Worm (Caenorhabditis elegans) whole organism, L3 larva: Measurements from ENCODE around the gene srap-1.

Source experiments
- ZK546.5 ChIP-seq: sonication (generic microtip); optimal IDR thresholded peaks from 2 replicates; lab custom pipeline; 2017; ENCODE audit warnings: missing biosample characterization, missing genetic modification characterization
- aly-2 ChIP-seq: fragments of 150-350 bp; optimal IDR thresholded peaks from 2 replicates; lab custom pipeline; 2014; ENCODE audit warnings: missing biosample characterization, missing genetic modification characterization
- ama-1 ChIP-seq: fragments of 150-350 bp; optimal IDR thresholded peaks from 2 replicates; lab custom pipeline; 2018
- ceh-16 ChIP-seq: sonication (generic microtip); optimal IDR thresholded peaks from 2 replicates; lab custom pipeline; 2017; ENCODE audit warnings: missing biosample characterization, missing genetic modification characterization
- ceh-28 ChIP-seq: fragments of 150-350 bp; optimal IDR thresholded peaks from 2 replicates; lab custom pipeline; 2014; ENCODE audit warnings: missing biosample characterization, missing genetic modification reagents, missing genetic modification characterization
- ceh-82 ChIP-seq: fragments of 150-350 bp; optimal IDR thresholded peaks from 2 replicates; lab custom pipeline; 2014; ENCODE audit warnings: missing biosample characterization, missing genetic modification characterization
- ceh-9 ChIP-seq: sonication (generic microtip); optimal IDR thresholded peaks from 2 replicates; lab custom pipeline; 2018; ENCODE audit warnings: missing biosample characterization, missing genetic modification characterization
- egl-5 ChIP-seq: fragments of 150-350 bp; optimal IDR thresholded peaks from 2 replicates; lab custom pipeline; 2017; ENCODE audit warnings: missing biosample characterization, missing genetic modification reagents, missing genetic modification characterization, inconsistent platforms
- elt-1 ChIP-seq: fragments of 150-350 bp; optimal IDR thresholded peaks from 2 replicates; lab custom pipeline; 2014; ENCODE audit warnings: missing biosample characterization, missing genetic modification characterization
- elt-2 ChIP-seq: sonication (generic microtip); optimal IDR thresholded peaks from 2 replicates; lab custom pipeline; 2016; ENCODE audit warnings: missing genetic modification reagents, mild to moderate bottlenecking, missing genetic modification characterization, missing compliant biosample characterization
- eor-1 ChIP-seq, 2 experiments: fragments of 150-350 bp; optimal IDR thresholded peaks; 2 replicates each; lab custom pipeline; 2014 to 2018; ENCODE audit warnings: missing biosample characterization in 2 of 2, missing genetic modification characterization in 2 of 2
- fos-1 ChIP-seq: fragments of 150-350 bp; optimal IDR thresholded peaks from 2 replicates; lab custom pipeline; 2014; ENCODE audit warnings: missing biosample characterization, missing genetic modification characterization
- hmg-11 ChIP-seq: sonication (generic microtip); optimal IDR thresholded peaks from 2 replicates; lab custom pipeline; 2016; ENCODE audit warnings: missing genetic modification characterization, missing compliant biosample characterization
- lin-15B ChIP-seq: fragments of 150-350 bp; optimal IDR thresholded peaks from 2 replicates; lab custom pipeline; 2014; ENCODE audit warnings: missing biosample characterization, missing genetic modification characterization
- lsy-12 ChIP-seq: sonication (generic microtip); optimal IDR thresholded peaks from 2 replicates; lab custom pipeline; 2016; ENCODE audit warnings: mild to moderate bottlenecking, missing genetic modification characterization, missing compliant biosample characterization
- nfya-1 ChIP-seq: sonication (generic microtip); optimal IDR thresholded peaks from 2 replicates; lab custom pipeline; 2017; ENCODE audit warnings: missing genetic modification characterization, mild to moderate bottlenecking, missing compliant biosample characterization, antibody characterized with exemption, moderate library complexity; ENCODE audit not compliant: insufficient read depth
- nhr-11 ChIP-seq: fragments of 150-350 bp; optimal IDR thresholded peaks from 2 replicates; lab custom pipeline; 2014; ENCODE audit warnings: missing biosample characterization, missing genetic modification characterization
- nhr-23 ChIP-seq: fragments of 150-350 bp; optimal IDR thresholded peaks from 2 replicates; lab custom pipeline; 2014; ENCODE audit warnings: missing biosample characterization, missing genetic modification reagents, missing genetic modification characterization
- nhr-237 ChIP-seq: fragments of 150-350 bp; optimal IDR thresholded peaks from 2 replicates; lab custom pipeline; 2014; ENCODE audit warnings: missing biosample characterization, missing genetic modification characterization
- nhr-25 ChIP-seq: sonication (generic microtip); optimal IDR thresholded peaks from 2 replicates; lab custom pipeline; 2017; ENCODE audit warnings: missing biosample characterization, missing genetic modification characterization
- nhr-28 ChIP-seq: fragments of 150-350 bp; optimal IDR thresholded peaks from 2 replicates; lab custom pipeline; 2014; ENCODE audit warnings: missing biosample characterization, missing genetic modification characterization
- nhr-43 ChIP-seq: sonication (generic microtip); optimal IDR thresholded peaks from 2 replicates; lab custom pipeline; 2016; ENCODE audit warnings: mild to moderate bottlenecking, missing genetic modification characterization, missing compliant biosample characterization; ENCODE audit not compliant: poor library complexity, severe bottlenecking
- nhr-67 ChIP-seq: fragments of 150-350 bp; optimal IDR thresholded peaks from 2 replicates; lab custom pipeline; 2014; ENCODE audit warnings: missing biosample characterization, missing genetic modification characterization
- nhr-76 ChIP-seq: fragments of 150-350 bp; sonication (generic microtip); optimal IDR thresholded peaks from 5 replicates; lab custom pipeline; 2014; ENCODE audit warnings: missing biosample characterization, missing genetic modification characterization
- pha-4 ChIP-seq: fragments of 150-350 bp; optimal IDR thresholded peaks from 2 replicates; lab custom pipeline; 2014; ENCODE audit warnings: missing biosample characterization, missing genetic modification reagents, missing genetic modification characterization
- sea-2 ChIP-seq: fragments of 150-350 bp; sonication (generic microtip); optimal IDR thresholded peaks from 4 replicates; lab custom pipeline; 2014; ENCODE audit warnings: missing biosample characterization, missing genetic modification reagents, missing genetic modification characterization
- snpc-4 ChIP-seq: fragments of 150-350 bp; optimal IDR thresholded peaks from 2 replicates; lab custom pipeline; 2014; ENCODE audit warnings: missing biosample characterization, missing genetic modification characterization
- tbx-2 ChIP-seq: sonication (generic microtip); optimal IDR thresholded peaks from 2 replicates; lab custom pipeline; 2016; ENCODE audit warnings: mild to moderate bottlenecking, missing genetic modification characterization, missing compliant biosample characterization
- unc-62 ChIP-seq: fragments of 150-350 bp; sonication (generic microtip); optimal IDR thresholded peaks from 4 replicates; lab custom pipeline; 2014; ENCODE audit warnings: missing biosample characterization, missing genetic modification reagents, missing genetic modification characterization
- zag-1 ChIP-seq: fragments of 150-350 bp; optimal IDR thresholded peaks from 2 replicates; lab custom pipeline; 2014; ENCODE audit warnings: missing biosample characterization, missing genetic modification characterization
- ztf-11 ChIP-seq: fragments of 150-350 bp; optimal IDR thresholded peaks from 2 replicates; lab custom pipeline; 2014; ENCODE audit warnings: missing biosample characterization, missing genetic modification characterization
- ztf-4 ChIP-seq: fragments of 150-350 bp; optimal IDR thresholded peaks from 2 replicates; lab custom pipeline; 2014; ENCODE audit warnings: missing biosample characterization, missing genetic modification characterization

srap-1 gene

ce11 chrII:11181250-11181704 is 21.7 kb upstream of the srap-1 start, which contains the start of gene bigr-1 (continued):
- no peak for TF ChIP-seq nhr-237
- TF ChIP-seq, all 47 proteins: peak for 4

DNA sequence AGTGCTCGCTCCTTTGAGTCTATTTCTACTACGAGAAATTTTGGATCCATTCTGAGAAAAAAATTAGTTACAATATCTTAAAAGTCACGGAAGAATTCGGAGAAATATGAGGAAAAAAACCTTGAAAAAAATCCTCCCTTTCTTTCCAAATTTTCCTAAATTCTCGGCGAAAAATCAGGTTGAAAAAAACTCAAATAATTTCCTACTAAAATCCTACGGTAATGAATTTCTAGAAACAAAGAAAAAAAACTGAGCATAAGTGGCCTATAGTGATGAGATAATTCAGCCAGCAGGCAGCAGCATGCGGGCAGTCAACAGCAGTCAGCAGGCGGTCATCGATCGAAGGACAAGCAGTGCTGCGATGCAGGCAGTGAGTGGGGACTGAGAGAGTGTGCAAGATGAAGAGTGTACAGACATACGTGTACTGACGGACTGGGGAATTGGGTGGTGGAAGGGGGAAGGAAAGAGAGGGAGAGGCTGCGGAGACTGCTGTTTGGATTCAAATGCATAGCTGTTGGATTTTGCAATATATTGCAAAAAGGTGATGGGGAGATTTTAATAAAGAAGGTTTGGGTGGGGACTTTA is 18.2 kb upstream of the srap-1 start, which contains the start of gene lir-3:
lir-3 (minus strand) TSS at position 51 of the 585 bp plus-strand sequence.
- TF ChIP-seq egl-5 (tag; lab: Kevin White, UChicago) (peak; percentile 68), hmg-11 (tag; lab: Kevin White, UChicago) (peak; percentile 80), lin-15B (tag; lab: Kevin White, UChicago) (peak; percentile 46), snpc-4 (peak; percentile 21), ceh-28 (tag; lab: Kevin White, UChicago) (peak; percentile 30), ZK546.5 (tag; lab: Kevin White, UChicago) (no peak), elt-2 (peak; percentile 10), ceh-82 (tag; lab: Kevin White, UChicago) (no peak), ztf-11 (tag; lab: Kevin White, UChicago) (no peak), nfya-1 (tag; lab: Kevin White, UChicago) (peak; percentile 69)

DNA sequence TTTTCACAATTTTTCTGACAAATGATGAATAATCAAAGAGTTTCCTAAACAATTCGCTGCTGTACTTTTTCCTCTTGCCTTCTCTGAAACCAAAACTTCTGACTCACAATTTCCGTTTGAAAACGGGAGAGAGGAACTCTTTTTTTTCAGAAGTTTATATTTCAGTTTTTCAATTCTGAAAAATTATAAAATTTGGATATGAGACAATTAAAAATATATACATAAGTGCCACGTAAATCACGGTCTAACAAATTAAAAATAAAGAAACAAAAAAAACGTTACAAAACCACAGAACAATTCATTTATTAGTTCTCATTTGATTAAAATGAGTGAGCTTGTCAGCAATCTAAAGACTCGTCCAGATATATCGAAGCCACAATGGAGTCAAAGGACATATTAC is 17.3 kb upstream of the srap-1 start, which contains the start of gene sfxn-1.2:
sfxn-1.2 (plus strand) TSS at position 301 of the 400 bp plus-strand sequence.
- no peak for TF ChIP-seq unc-62 (GFP tag; lab: Kevin White, UChicago)
- TF ChIP-seq hmg-11 (tag; lab: Kevin White, UChicago), result no peak
- no peak for TF ChIP-seq nhr-11 (tag; lab: Kevin White, UChicago)
- TF ChIP-seq fos-1, result no peak
- TF ChIP-seq nhr-28 (tag; lab: Kevin White, UChicago), result no peak
- TF ChIP-seq elt-2, result no peak
- TF ChIP-seq ztf-4 (tag; lab: Kevin White, UChicago), result no peak
- no peak for TF ChIP-seq tbx-2 (tag; lab: Kevin White, UChicago)

DNA sequence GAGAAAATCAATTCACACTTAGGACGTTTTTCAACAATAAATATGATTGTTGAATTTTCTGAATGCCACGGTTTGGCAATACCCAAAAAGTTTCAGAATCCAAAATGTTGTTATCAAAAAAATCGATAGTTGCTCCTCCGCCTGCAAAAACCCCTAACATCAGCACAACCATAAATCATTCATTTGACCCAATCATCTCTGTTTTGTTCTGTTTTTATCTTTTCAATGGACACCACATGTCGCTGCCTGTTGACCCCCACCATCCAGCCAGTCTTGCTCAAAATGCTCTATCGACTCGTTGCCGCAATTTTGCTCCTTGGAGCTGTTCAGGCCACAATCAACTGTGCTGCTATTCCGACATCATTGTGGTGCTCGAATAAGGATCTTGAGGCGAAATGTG is 15.0 kb upstream of the srap-1 start, which contains the start of gene F37H8.5:
F37H8.5 (plus strand) TSS at position 181 of the 400 bp plus-strand sequence.
- no peak for TF ChIP-seq nhr-76 (tag; lab: Kevin White, UChicago)
- no peak for TF ChIP-seq nhr-67 (tag; lab: Kevin White, UChicago)
- no peak for TF ChIP-seq eor-1 (tag; optimal IDR thresholded peaks at IDR 0.05; lab: Kevin White, UChicago)
- no peak for TF ChIP-seq lsy-12 (tag; lab: Kevin White, UChicago)
- no peak for TF ChIP-seq ztf-11 (tag; lab: Kevin White, UChicago)
- no peak for TF ChIP-seq fos-1
- no peak for TF ChIP-seq ceh-28 (tag; lab: Kevin White, UChicago)
- no peak for TF ChIP-seq hmg-11 (tag; lab: Kevin White, UChicago)
- no peak for TF ChIP-seq elt-1 (tag; lab: Kevin White, UChicago)
- no peak for TF ChIP-seq nfya-1 (tag; lab: Kevin White, UChicago)
- TF ChIP-seq ztf-4 (tag; lab: Kevin White, UChicago), result no peak
- TF ChIP-seq zag-1 (tag; lab: Kevin White, UChicago), result no peak
- TF ChIP-seq nhr-43 (tag; lab: Kevin White, UChicago), result no peak

DNA sequence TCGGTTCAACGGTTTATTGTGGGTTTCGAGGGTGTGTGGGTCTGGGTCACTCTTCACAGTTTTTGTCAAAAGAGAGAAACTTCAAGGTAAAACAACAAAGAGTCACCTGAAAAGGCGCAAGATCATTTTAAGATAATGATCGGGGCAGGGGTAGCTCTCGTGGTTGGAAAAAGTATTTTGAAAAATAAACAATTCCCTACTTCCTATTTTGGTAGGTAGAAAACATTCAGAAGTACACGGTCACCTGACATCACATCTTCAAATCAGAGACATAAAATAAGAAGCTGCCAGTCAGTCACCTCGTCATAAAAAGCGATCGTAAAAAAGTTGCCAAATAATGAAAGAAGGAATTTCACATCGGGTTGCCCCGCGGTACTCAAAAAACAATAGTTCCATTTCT is 10.5 kb upstream of the srap-1 start:
- no peak for TF ChIP-seq nhr-23
- TF ChIP-seq elt-1 (tag; lab: Kevin White, UChicago), result peak; percentile 38

DNA sequence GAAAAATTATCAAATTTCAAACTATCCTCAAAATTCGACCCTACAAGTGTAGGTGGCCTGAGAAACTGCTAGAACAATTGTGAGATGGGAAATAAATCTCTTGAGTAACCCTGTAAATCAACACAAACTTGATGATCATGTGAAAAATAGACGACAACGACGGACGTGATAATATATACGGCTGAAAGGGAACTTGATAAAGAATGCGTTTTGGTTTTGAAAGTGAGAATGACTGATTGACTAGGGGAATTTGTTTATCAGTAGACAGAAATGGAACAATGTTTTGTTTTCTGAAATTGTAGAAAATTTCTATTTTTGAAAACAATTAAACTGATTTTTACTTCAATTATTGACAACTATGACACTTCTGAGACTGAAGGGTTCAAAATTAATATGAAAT is 9.5 kb upstream of the srap-1 start:
- TF ChIP-seq nhr-25 (peak; percentile 21), lsy-12 (tag; lab: Kevin White, UChicago) (no peak)

DNA sequence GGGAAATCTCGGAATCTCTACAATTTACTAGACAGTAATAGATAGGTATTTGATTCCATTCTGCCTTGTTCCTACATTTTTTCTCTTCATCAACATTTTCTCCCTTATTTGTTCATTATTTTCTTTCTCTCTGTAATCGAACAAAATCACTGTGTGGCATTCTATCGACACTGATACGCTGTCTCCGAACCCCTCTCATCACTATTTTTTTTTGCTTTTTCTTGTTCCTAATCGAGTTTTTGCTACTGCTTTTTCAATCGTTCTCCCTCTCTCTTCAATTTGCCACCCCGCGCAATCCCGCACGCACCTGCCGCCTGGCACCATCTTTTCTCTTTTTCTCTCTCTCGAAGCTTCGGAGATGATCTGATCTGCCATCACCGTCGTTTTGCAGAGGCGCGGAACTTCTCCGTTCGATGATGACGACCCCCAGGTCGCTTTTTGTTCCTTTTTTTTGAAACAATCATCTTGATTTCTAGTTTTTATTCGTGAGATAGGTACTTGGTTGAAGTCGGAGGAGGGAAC is 2.7 kb upstream of the srap-1 start:
- no peak for TF ChIP-seq ceh-28 (tag; lab: Kevin White, UChicago)
- TF ChIP-seq sea-2, result no peak
- no peak for TF ChIP-seq nhr-67 (tag; lab: Kevin White, UChicago)
- TF ChIP-seq ceh-16, result no peak
- no peak for TF ChIP-seq aly-2 (tag; lab: Kevin White, UChicago)
- no peak for TF ChIP-seq tbx-2 (tag; lab: Kevin White, UChicago)
- peak; percentile 30 for TF ChIP-seq elt-1 (tag; lab: Kevin White, UChicago)
- no peak for TF ChIP-seq ceh-9
- TF ChIP-seq egl-5 (tag; lab: Kevin White, UChicago), result no peak
- no peak for TF ChIP-seq elt-2
- no peak for TF ChIP-seq lin-15B (tag; lab: Kevin White, UChicago)
- TF ChIP-seq hmg-11 (tag; lab: Kevin White, UChicago), result no peak
- TF ChIP-seq nhr-23, result peak; percentile 27
- TF ChIP-seq nhr-43 (tag; lab: Kevin White, UChicago), result no peak
- TF ChIP-seq ama-1 (lab: Kevin White, UChicago), result no peak
- peak; percentile 36 for TF ChIP-seq nhr-25
- TF ChIP-seq nhr-237, result no peak
- no peak for TF ChIP-seq pha-4 (tag; lab: Kevin White, UChicago)
